Fruit fly (Drosophila melanogaster) whole organism, embryonic: Measurements from ENCODE around the gene TwdlN.

Experiments
- CG10147 ChIP-seq: fragments of 200-800 bp; sonication (Bioruptor generic); optimal IDR thresholded peaks from 2 replicates; lab custom pipeline; 2019; ENCODE audit warnings: missing biosample characterization, mild to moderate bottlenecking, missing genetic modification characterization, moderate library complexity
- CG10979 ChIP-seq: fragments of 200-800 bp; sonication (Bioruptor generic); optimal IDR thresholded peaks from 2 replicates; lab custom pipeline; 2018; ENCODE audit warnings: missing biosample characterization, mild to moderate bottlenecking, missing genetic modification characterization, moderate library complexity
- CG14014 ChIP-seq: fragments of 200-800 bp; sonication (Bioruptor generic); IDR thresholded peaks from 2 replicates; pipeline ENCODE4 v1.3.6; 2022; ENCODE audit warnings: missing biosample characterization, missing genetic modification characterization
- CG14710 ChIP-seq: fragments of 200-800 bp; sonication (Bioruptor generic); optimal IDR thresholded peaks from 3 replicates; lab custom pipeline; 2019; ENCODE audit warnings: missing biosample characterization, mild to moderate bottlenecking, missing genetic modification characterization, moderate library complexity
- CG14965 ChIP-seq: fragments of 200-800 bp; sonication (Bioruptor generic); optimal IDR thresholded peaks from 2 replicates; lab custom pipeline; 2016; ENCODE audit warnings: missing biosample characterization, missing genetic modification characterization, borderline replicate concordance
- CG2120 ChIP-seq: fragments of 200-800 bp; sonication (Bioruptor generic); optimal IDR thresholded peaks from 3 replicates; lab custom pipeline; 2016; ENCODE audit warnings: missing biosample characterization, missing genetic modification characterization
- CG2129 ChIP-seq: fragments of 200-800 bp; sonication (Bioruptor generic); IDR thresholded peaks from 2 replicates; pipeline ENCODE4 v1.3.6; 2022; ENCODE audit warnings: missing biosample characterization, missing genetic modification characterization; ENCODE audit not compliant: partially characterized antibody
- CG2678 ChIP-seq: fragments of 200-800 bp; sonication (Bioruptor generic); optimal IDR thresholded peaks from 3 replicates; lab custom pipeline; 2019; ENCODE audit warnings: missing biosample characterization, mild to moderate bottlenecking, missing genetic modification characterization, moderate library complexity
- CG31441 ChIP-seq: fragments of 200-800 bp; sonication (Bioruptor generic); IDR thresholded peaks from 2 replicates; pipeline ENCODE4 v1.3.6; 2022; ENCODE audit warnings: missing biosample characterization, missing genetic modification characterization
- CG33213 ChIP-seq: fragments of 200-800 bp; sonication (Bioruptor generic); optimal IDR thresholded peaks from 3 replicates; lab custom pipeline; 2016; ENCODE audit warnings: missing biosample characterization, missing genetic modification characterization
- CG3995 ChIP-seq: fragments of 200-800 bp; sonication (Bioruptor generic); optimal IDR thresholded peaks from 3 replicates; lab custom pipeline; 2016; ENCODE audit warnings: missing biosample characterization, missing genetic modification characterization
- CG4282 ChIP-seq: fragments of 200-800 bp; sonication (Bioruptor generic); optimal IDR thresholded peaks from 2 replicates; lab custom pipeline; 2016; ENCODE audit warnings: missing biosample characterization, missing genetic modification characterization
- CG4424 ChIP-seq: fragments of 200-800 bp; sonication (Bioruptor generic); optimal IDR thresholded peaks from 3 replicates; lab custom pipeline; 2016; ENCODE audit warnings: missing biosample characterization, missing genetic modification characterization
- CG4617 ChIP-seq: fragments of 200-800 bp; sonication (Bioruptor generic); optimal IDR thresholded peaks from 3 replicates; lab custom pipeline; 2016; ENCODE audit warnings: missing biosample characterization, missing genetic modification characterization, borderline replicate concordance
- CG4730 ChIP-seq: fragments of 200-800 bp; sonication (Bioruptor generic); IDR thresholded peaks from 2 replicates; pipeline ENCODE4 v1.3.6; 2022; ENCODE audit warnings: missing biosample characterization, missing genetic modification characterization
- CG6765 ChIP-seq: fragments of 200-800 bp; sonication (Bioruptor generic); optimal IDR thresholded peaks from 3 replicates; lab custom pipeline; 2017; ENCODE audit warnings: missing biosample characterization, mild to moderate bottlenecking, missing genetic modification characterization
- CG7271 ChIP-seq: fragments of 200-800 bp; sonication (Bioruptor generic); optimal IDR thresholded peaks from 2 replicates; lab custom pipeline; 2018; ENCODE audit warnings: missing biosample characterization, mild to moderate bottlenecking, missing genetic modification characterization, moderate library complexity
- CTCF ChIP-seq: fragments of 200-800 bp; sonication (Bioruptor generic); optimal IDR thresholded peaks from 2 replicates; lab custom pipeline; 2017; ENCODE audit warnings: missing biosample characterization, mild to moderate bottlenecking, missing genetic modification characterization, moderate library complexity
- CoRest ChIP-seq: fragments of 200-800 bp; sonication (Bioruptor generic); optimal IDR thresholded peaks from 3 replicates; lab custom pipeline; 2018; ENCODE audit warnings: missing biosample characterization, mild to moderate bottlenecking, missing genetic modification characterization, moderate library complexity
- Dbx ChIP-seq: fragments of 200-800 bp; sonication (Bioruptor generic); IDR thresholded peaks from 3 replicates; pipeline ENCODE4 v1.3.6; 2022; ENCODE audit warnings: missing biosample characterization, missing genetic modification characterization
- Dek ChIP-seq: fragments of 200-800 bp; sonication (Bioruptor generic); optimal IDR thresholded peaks from 3 replicates; lab custom pipeline; 2019; ENCODE audit warnings: missing biosample characterization, mild to moderate bottlenecking, missing genetic modification characterization, moderate library complexity
- Doc3 ChIP-seq: fragments of 200-800 bp; sonication (Bioruptor generic); IDR thresholded peaks from 3 replicates; pipeline ENCODE4 v1.3.6; 2022; ENCODE audit warnings: missing biosample characterization, missing genetic modification characterization; ENCODE audit not compliant: partially characterized antibody
- Fer1 ChIP-seq: fragments of 200-800 bp; sonication (Bioruptor generic); optimal IDR thresholded peaks from 2 replicates; lab custom pipeline; 2017; ENCODE audit warnings: missing biosample characterization, mild to moderate bottlenecking, missing genetic modification characterization
- HLH3B ChIP-seq: fragments of 200-800 bp; sonication (Bioruptor generic); IDR thresholded peaks from 2 replicates; pipeline ENCODE4 v1.3.6; 2022; ENCODE audit warnings: missing biosample characterization, missing genetic modification characterization
- HmgD ChIP-seq: fragments of 200-800 bp; sonication (Bioruptor generic); optimal IDR thresholded peaks from 3 replicates; lab custom pipeline; 2016; ENCODE audit warnings: missing biosample characterization, missing genetic modification characterization
- HmgZ ChIP-seq: fragments of 200-800 bp; sonication (Bioruptor generic); optimal IDR thresholded peaks from 2 replicates; lab custom pipeline; 2018; ENCODE audit warnings: missing biosample characterization, mild to moderate bottlenecking, missing genetic modification characterization
- Hr39 ChIP-seq: fragments of >200 bp; optimal IDR thresholded peaks from 2 replicates; lab custom pipeline; 2017
- Med ChIP-seq: fragments of 200-800 bp; sonication (Bioruptor generic); peaks from one replicate; lab custom pipeline; 2016; ENCODE audit warnings: missing biosample characterization, missing genetic modification characterization, mild to moderate bottlenecking, inconsistent platforms, moderate library complexity
- Optix ChIP-seq: fragments of 200-800 bp; sonication (Bioruptor generic); IDR thresholded peaks from 3 replicates; pipeline ENCODE4 v1.3.6; 2022; ENCODE audit warnings: missing biosample characterization, missing genetic modification characterization
- Six4 ChIP-seq: fragments of 200-800 bp; sonication (Bioruptor generic); optimal IDR thresholded peaks from 2 replicates; lab custom pipeline; 2016; ENCODE audit warnings: missing biosample characterization, missing genetic modification characterization
- Taf1 ChIP-seq: fragments of 200-800 bp; sonication (Bioruptor generic); IDR thresholded peaks from 2 replicates; pipeline ENCODE4 v1.3.6; 2022; ENCODE audit warnings: missing biosample characterization, missing genetic modification characterization
- abd-A ChIP-seq: fragments of 200-800 bp; sonication (Bioruptor generic); optimal IDR thresholded peaks from 3 replicates; lab custom pipeline; 2019; ENCODE audit warnings: missing biosample characterization, mild to moderate bottlenecking, missing genetic modification characterization, moderate library complexity
- bigmax ChIP-seq: fragments of 200-800 bp; sonication (Bioruptor generic); optimal IDR thresholded peaks from 2 replicates; lab custom pipeline; 2018; ENCODE audit warnings: missing biosample characterization, mild to moderate bottlenecking, missing genetic modification characterization
- cas ChIP-seq: fragments of 200-800 bp; sonication (Bioruptor generic); IDR thresholded peaks from 2 replicates; pipeline ENCODE4 v1.3.6; 2022; ENCODE audit warnings: missing biosample characterization, missing genetic modification characterization
- caup ChIP-seq: fragments of 200-800 bp; sonication (Bioruptor generic); optimal IDR thresholded peaks from 3 replicates; lab custom pipeline; 2017; ENCODE audit warnings: missing biosample characterization, mild to moderate bottlenecking, missing genetic modification characterization, moderate library complexity; ENCODE audit not compliant: severe bottlenecking
- cg ChIP-seq: fragments of 200-800 bp; sonication (Bioruptor generic); optimal IDR thresholded peaks from 3 replicates; lab custom pipeline; 2019; ENCODE audit warnings: missing biosample characterization, mild to moderate bottlenecking, missing genetic modification characterization, moderate library complexity
- chm ChIP-seq: fragments of 200-800 bp; sonication (Bioruptor generic); IDR thresholded peaks from 2 replicates; pipeline ENCODE4 v1.3.6; 2022; ENCODE audit warnings: missing biosample characterization, missing genetic modification characterization
- ci ChIP-seq: fragments of 200-800 bp; sonication (Bioruptor generic); IDR thresholded peaks from 3 replicates; pipeline ENCODE4 v1.3.6; 2022; ENCODE audit warnings: missing biosample characterization, missing genetic modification characterization
- corto ChIP-seq: fragments of 200-800 bp; sonication (Bioruptor generic); optimal IDR thresholded peaks from 2 replicates; lab custom pipeline; 2016; ENCODE audit warnings: missing biosample characterization, mild to moderate bottlenecking, missing genetic modification characterization, moderate library complexity
- dm ChIP-seq: fragments of 200-800 bp; sonication (Bioruptor generic); optimal IDR thresholded peaks from 3 replicates; lab custom pipeline; 2016; ENCODE audit warnings: missing biosample characterization, missing genetic modification characterization
- dmrt11E ChIP-seq: fragments of 200-800 bp; sonication (Bioruptor generic); optimal IDR thresholded peaks from 3 replicates; lab custom pipeline; 2018; ENCODE audit warnings: missing biosample characterization, mild to moderate bottlenecking, missing genetic modification characterization, moderate library complexity
- dpn ChIP-seq, 2 experiments: fragments of 200-800 bp; sonication (Bioruptor generic); optimal IDR thresholded peaks; 3 replicates each; lab custom pipeline; 2016; ENCODE audit warnings: missing biosample characterization in 2 of 2, missing genetic modification characterization in 2 of 2
- gce ChIP-seq: fragments of 200-800 bp; sonication (Bioruptor generic); IDR thresholded peaks from 3 replicates; pipeline ENCODE4 v1.3.6; 2022; ENCODE audit warnings: missing biosample characterization, missing genetic modification characterization
- h ChIP-seq: fragments of >200 bp; optimal IDR thresholded peaks from 2 replicates; lab custom pipeline; 2017
- hkb ChIP-seq, 2 experiments: fragments of 200-800 bp in 1 of 2; fragments of >200 bp in 1 of 2; sonication (Bioruptor generic) in 1 of 2; IDR thresholded peaks in 1 of 2; optimal IDR thresholded peaks in 1 of 2; 2 replicates each; pipeline versions ENCODE4 v1.3.6 to Lab custom; 2017 to 2022; ENCODE audit warnings: missing biosample characterization in 1 of 2, missing genetic modification characterization in 1 of 2
- odd ChIP-seq: fragments of 200-800 bp; sonication (Bioruptor generic); optimal IDR thresholded peaks from 2 replicates; lab custom pipeline; 2017; ENCODE audit warnings: missing biosample characterization, mild to moderate bottlenecking, missing genetic modification characterization
- onecut ChIP-seq: fragments of 200-800 bp; sonication (Bioruptor generic); IDR thresholded peaks from 2 replicates; pipeline ENCODE4 v1.3.6; 2022; ENCODE audit warnings: missing biosample characterization, missing genetic modification characterization
- pan ChIP-seq, 4 experiments: fragments of >200 bp in 3 of 4; fragments of 200-800 bp in 1 of 4; sonication (Bioruptor generic) in 1 of 4; optimal IDR thresholded peaks in 3 of 4; IDR thresholded peaks in 1 of 4; 2 replicates each; pipeline versions ENCODE4 v1.3.6 to Lab custom; 2017 to 2022; ENCODE audit warnings: missing biosample characterization in 2 of 4, missing genetic modification characterization in 2 of 4, mixed read lengths in 1 of 4
- ro ChIP-seq: fragments of 200-800 bp; sonication (Bioruptor generic); IDR thresholded peaks from 2 replicates; pipeline ENCODE4 v1.3.6; 2022; ENCODE audit warnings: missing biosample characterization, missing genetic modification characterization
- row ChIP-seq: fragments of 200-800 bp; sonication (Bioruptor generic); IDR thresholded peaks from 3 replicates; pipeline ENCODE4 v1.3.6; 2022; ENCODE audit warnings: missing biosample characterization, missing genetic modification characterization
- sisA ChIP-seq: fragments of 200-800 bp; sonication (Bioruptor generic); IDR thresholded peaks from 2 replicates; pipeline ENCODE4 v1.3.6; 2022; ENCODE audit warnings: missing biosample characterization, missing genetic modification characterization

TwdlN gene

DNA sequence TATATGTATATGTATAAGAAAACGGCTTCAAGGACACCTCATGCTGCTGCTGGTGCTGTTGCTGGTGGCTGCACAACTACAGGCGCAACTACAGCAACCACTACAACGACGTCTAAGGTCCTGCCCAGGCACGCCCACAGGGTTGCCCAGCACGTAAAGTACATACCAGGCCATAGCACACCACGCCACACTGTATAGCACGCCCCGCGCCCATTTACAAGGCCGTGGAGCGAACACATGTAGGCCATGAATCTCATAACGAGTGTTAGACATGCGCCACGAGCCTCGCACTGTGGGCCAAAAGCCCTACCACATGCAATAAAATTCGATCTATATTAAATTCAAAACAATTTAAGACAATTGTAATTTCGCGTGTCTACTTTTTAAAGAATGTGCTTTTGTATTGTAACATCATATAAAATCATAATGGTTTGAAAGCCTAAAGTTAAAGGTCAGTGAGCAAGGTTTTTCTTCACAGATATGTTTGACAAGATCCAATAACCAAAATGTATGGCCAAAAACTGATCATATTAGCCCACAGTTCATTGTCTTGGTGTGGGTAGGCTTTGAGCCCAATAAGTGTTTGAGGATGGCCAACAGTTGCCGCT, 40.0 kb downstream of the TwdlN start (continued):
- TF ChIP-seq dpn (GFP tag; optimal IDR thresholded peaks at IDR 0.05; lab: Kevin White, UChicago) (no peak), sisA (GFP tag; lab: Robert Waterston, UW) (no peak), CTCF (no peak), onecut (no peak), CG14965 (GFP tag; lab: Kevin White, UChicago) (no peak), CG4617 (GFP tag; lab: Kevin White, UChicago) (no peak), CG10979 (tag; lab: Kevin White, UChicago) (no peak), bigmax (GFP tag; lab: Kevin White, UChicago) (no peak), CG2678 (tag; lab: Kevin White, UChicago) (peak; percentile 66), Fer1 (GFP tag; lab: Kevin White, UChicago) (peak; percentile 63), CG3995 (GFP tag; lab: Kevin White, UChicago) (no peak), CG31441 (no peak), Doc3 (GFP tag; lab: Robert Waterston, UW) (no peak), corto (GFP tag; lab: Kevin White, UChicago) (no peak), HLH3B (GFP tag; lab: Robert Waterston, UW) (no peak), Optix (GFP tag; lab: Robert Waterston, UW) (no peak), HmgD (GFP tag; lab: Kevin White, UChicago) (no peak), cas (GFP tag; lab: Robert Waterston, UW) (no peak), ro (GFP tag; lab: Robert Waterston, UW) (no peak), CG2129 (GFP tag; lab: Robert Waterston, UW) (no peak), row (GFP tag; lab: Robert Waterston, UW) (0 out of 3 replicates have a peak, but pooled peaks have one; percentile 30), CG4282 (GFP tag; lab: Kevin White, UChicago) (no peak), Taf1 (GFP tag; lab: Robert Waterston, UW) (no peak), CG33213 (no peak), abd-A (tag; lab: Kevin White, UChicago) (peak; percentile 63), CG7271 (tag; lab: Kevin White, UChicago) (no peak), CG14014 (GFP tag; lab: Robert Waterston, UW) (no peak), ci (GFP tag; lab: Robert Waterston, UW) (no peak), dmrt11E (tag; lab: Kevin White, UChicago) (no peak), chm (no peak), dm (no peak), CoRest (tag; lab: Kevin White, UChicago) (no peak), Dek (tag; lab: Kevin White, UChicago) (no peak), HmgZ (tag; lab: Kevin White, UChicago) (no peak), CG4730 (no peak), cg (GFP tag; lab: Kevin White, UChicago) (no peak), CG2120 (GFP tag; lab: Kevin White, UChicago) (peak; percentile 29), Dbx (GFP tag; lab: Robert Waterston, UW) (0 out of 3 replicates have a peak, but pooled peaks have one; percentile 30), CG4424 (GFP tag; lab: Kevin White, UChicago) (no peak), hkb (optimal IDR thresholded peaks at IDR 0.05; lab: Kevin White, UChicago) (no peak), hkb (GFP tag; IDR thresholded peaks at IDR 0.05; lab: Robert Waterston, UW) (no peak), caup (GFP tag; lab: Kevin White, UChicago) (peak; percentile 11), gce (GFP tag; lab: Robert Waterston, UW) (no peak), CG6765 (no peak), CG10147 (peak; percentile 27), CG14710 (no peak), odd (GFP tag; lab: Kevin White, UChicago) (no peak), Six4 (GFP tag; lab: Kevin White, UChicago) (no peak), Hr39 (no peak), pan (optimal IDR thresholded peaks at IDR 0.05; lab: Kevin White, UChicago) (no peak), pan (GFP tag; optimal IDR thresholded peaks at IDR 0.05 in 1 of 2, IDR thresholded peaks at IDR 0.05 in 1 of 2) (no peak), Med (GFP tag; lab: Kevin White, UChicago) (peak; percentile 80), h (lab: Kevin White, UChicago) (no peak)
